Fruit fly (Drosophila melanogaster) whole organism, embryonic: ENCODE measurements around the gene slmb.

Experiments
- CG10654 ChIP-seq: fragments of 200-800 bp; sonication (Bioruptor generic); optimal IDR thresholded peaks from 2 replicates; lab custom pipeline; 2016; ENCODE audit warnings: missing biosample characterization, missing genetic modification characterization
- CG10979 ChIP-seq: fragments of 200-800 bp; sonication (Bioruptor generic); optimal IDR thresholded peaks from 2 replicates; lab custom pipeline; 2018; ENCODE audit warnings: missing biosample characterization, mild to moderate bottlenecking, missing genetic modification characterization, moderate library complexity
- CG11247 ChIP-seq: fragments of 200-800 bp; sonication (Bioruptor generic); IDR thresholded peaks from 2 replicates; pipeline ENCODE4 v1.3.6; 2022; ENCODE audit warnings: missing biosample characterization, missing genetic modification characterization
- CG11723 ChIP-seq: fragments of 200-800 bp; sonication (Bioruptor generic); optimal IDR thresholded peaks from 2 replicates; lab custom pipeline; 2017; ENCODE audit warnings: missing biosample characterization, mild to moderate bottlenecking, missing genetic modification characterization
- CG12659 ChIP-seq: fragments of 200-800 bp; sonication (Bioruptor generic); optimal IDR thresholded peaks from 3 replicates; lab custom pipeline; 2017; ENCODE audit warnings: mild to moderate bottlenecking, missing biosample characterization, missing genetic modification reagents, missing genetic modification characterization
- CG13894 ChIP-seq: fragments of 200-800 bp; sonication (Bioruptor generic); optimal IDR thresholded peaks from 3 replicates; lab custom pipeline; 2018; ENCODE audit warnings: missing biosample characterization, mild to moderate bottlenecking, missing genetic modification characterization, moderate library complexity
- CG14050 ChIP-seq: fragments of 200-800 bp; sonication (Bioruptor generic); IDR thresholded peaks from 3 replicates; pipeline ENCODE4 v1.3.6; 2022; ENCODE audit warnings: missing biosample characterization, missing genetic modification characterization
- CG15269 ChIP-seq: fragments of 200-800 bp; sonication (Bioruptor generic); optimal IDR thresholded peaks from 2 replicates; lab custom pipeline; 2018; ENCODE audit warnings: missing biosample characterization, mild to moderate bottlenecking, missing genetic modification characterization, moderate library complexity
- CG15479 ChIP-seq: fragments of 200-800 bp; sonication (Bioruptor generic); optimal IDR thresholded peaks from 3 replicates; lab custom pipeline; 2019; ENCODE audit warnings: missing biosample characterization, mild to moderate bottlenecking, missing genetic modification characterization, moderate library complexity
- CG15514 ChIP-seq: fragments of 200-800 bp; sonication (Bioruptor generic); optimal IDR thresholded peaks from 3 replicates; lab custom pipeline; 2017; ENCODE audit warnings: missing biosample characterization, missing genetic modification characterization, mild to moderate bottlenecking, moderate library complexity, missing genetic modification reagents
- CG15601 ChIP-seq: fragments of 200-800 bp; sonication (Bioruptor generic); optimal IDR thresholded peaks from 3 replicates; lab custom pipeline; 2019; ENCODE audit warnings: missing biosample characterization, mild to moderate bottlenecking, missing genetic modification characterization, moderate library complexity
- CG15696 ChIP-seq: fragments of 200-800 bp; sonication (Bioruptor generic); optimal IDR thresholded peaks from 2 replicates; lab custom pipeline; 2019; ENCODE audit warnings: missing biosample characterization, mild to moderate bottlenecking, missing genetic modification characterization, moderate library complexity
- CG18476 ChIP-seq: fragments of 200-800 bp; sonication (Bioruptor generic); optimal IDR thresholded peaks from 2 replicates; lab custom pipeline; 2016; ENCODE audit warnings: missing biosample characterization, mild to moderate bottlenecking, missing genetic modification characterization
- CG2120 ChIP-seq: fragments of 200-800 bp; sonication (Bioruptor generic); optimal IDR thresholded peaks from 3 replicates; lab custom pipeline; 2016; ENCODE audit warnings: missing biosample characterization, missing genetic modification characterization
- CG2199 ChIP-seq: fragments of 200-800 bp; sonication (Bioruptor generic); IDR thresholded peaks from 3 replicates; pipeline ENCODE4 v1.3.6; 2022; ENCODE audit warnings: missing biosample characterization, missing genetic modification characterization
- CG32532 ChIP-seq: fragments of 200-800 bp; sonication (Bioruptor generic); IDR thresholded peaks from 2 replicates; pipeline ENCODE4 v1.3.6; 2022; ENCODE audit warnings: missing biosample characterization, missing genetic modification characterization
- CG3995 ChIP-seq: fragments of 200-800 bp; sonication (Bioruptor generic); optimal IDR thresholded peaks from 3 replicates; lab custom pipeline; 2016; ENCODE audit warnings: missing biosample characterization, missing genetic modification characterization
- CG4282 ChIP-seq: fragments of 200-800 bp; sonication (Bioruptor generic); optimal IDR thresholded peaks from 2 replicates; lab custom pipeline; 2016; ENCODE audit warnings: missing biosample characterization, missing genetic modification characterization
- CG5953 ChIP-seq: fragments of 200-800 bp; sonication (Bioruptor generic); IDR thresholded peaks from 2 replicates; pipeline ENCODE4 v1.3.6; 2022; ENCODE audit warnings: missing biosample characterization, missing genetic modification characterization
- CG6272 ChIP-seq: fragments of 200-800 bp; sonication (Bioruptor generic); IDR thresholded peaks from 2 replicates; pipeline ENCODE4 v1.3.6; 2022; ENCODE audit warnings: missing biosample characterization, missing genetic modification characterization
- CG6854 ChIP-seq: fragments of 200-800 bp; sonication (Bioruptor generic); optimal IDR thresholded peaks from 3 replicates; lab custom pipeline; 2017; ENCODE audit warnings: missing biosample characterization, mild to moderate bottlenecking, missing genetic modification characterization
- CG7271 ChIP-seq: fragments of 200-800 bp; sonication (Bioruptor generic); optimal IDR thresholded peaks from 2 replicates; lab custom pipeline; 2018; ENCODE audit warnings: missing biosample characterization, mild to moderate bottlenecking, missing genetic modification characterization, moderate library complexity
- CG8478 ChIP-seq: fragments of >200 bp; optimal IDR thresholded peaks from 2 replicates; lab custom pipeline; 2018
- Dbx ChIP-seq: fragments of 200-800 bp; sonication (Bioruptor generic); IDR thresholded peaks from 3 replicates; pipeline ENCODE4 v1.3.6; 2022; ENCODE audit warnings: missing biosample characterization, missing genetic modification characterization
- Doc3 ChIP-seq: fragments of 200-800 bp; sonication (Bioruptor generic); IDR thresholded peaks from 3 replicates; pipeline ENCODE4 v1.3.6; 2022; ENCODE audit warnings: missing biosample characterization, missing genetic modification characterization; ENCODE audit not compliant: partially characterized antibody
- H2.0 ChIP-seq: fragments of 200-800 bp; sonication (Bioruptor generic); IDR thresholded peaks from 2 replicates; pipeline ENCODE4 v1.3.6; 2022; ENCODE audit warnings: missing biosample characterization, missing genetic modification characterization
- HLH4C ChIP-seq: fragments of 200-800 bp; sonication (Bioruptor generic); IDR thresholded peaks from 3 replicates; pipeline ENCODE4 v1.3.6; 2022; ENCODE audit warnings: missing biosample characterization, missing genetic modification characterization; ENCODE audit not compliant: partially characterized antibody
- Med ChIP-seq: fragments of 200-800 bp; sonication (Bioruptor generic); peaks from one replicate; lab custom pipeline; 2016; ENCODE audit warnings: missing biosample characterization, missing genetic modification characterization, mild to moderate bottlenecking, inconsistent platforms, moderate library complexity
- NFAT ChIP-seq: fragments of 200-800 bp; sonication (Bioruptor generic); IDR thresholded peaks from 2 replicates; pipeline ENCODE4 v1.3.6; 2022; ENCODE audit warnings: missing biosample characterization, missing genetic modification characterization
- PHDP ChIP-seq: fragments of 200-800 bp; sonication (Bioruptor generic); optimal IDR thresholded peaks from 3 replicates; lab custom pipeline; 2018; ENCODE audit warnings: missing biosample characterization, mild to moderate bottlenecking, missing genetic modification characterization, moderate library complexity
- Ravus ChIP-seq: fragments of 200-800 bp; sonication (Bioruptor generic); IDR thresholded peaks from 2 replicates; pipeline ENCODE4 v1.3.6; 2022; ENCODE audit warnings: missing biosample characterization, missing genetic modification characterization
- Sox102F ChIP-seq: fragments of 200-800 bp; sonication (Bioruptor generic); optimal IDR thresholded peaks from 2 replicates; lab custom pipeline; 2018; ENCODE audit warnings: missing biosample characterization, mild to moderate bottlenecking, missing genetic modification characterization, moderate library complexity
- ac ChIP-seq: fragments of 200-800 bp; sonication (Bioruptor generic); optimal IDR thresholded peaks from 3 replicates; lab custom pipeline; 2017; ENCODE audit warnings: missing biosample characterization, mild to moderate bottlenecking, missing genetic modification characterization
- al ChIP-seq: fragments of 200-800 bp; sonication (Bioruptor generic); IDR thresholded peaks from 2 replicates; pipeline ENCODE4 v1.3.6; 2022; ENCODE audit warnings: missing biosample characterization, missing genetic modification characterization
- amos ChIP-seq: fragments of 200-800 bp; sonication (Bioruptor generic); IDR thresholded peaks from 2 replicates; pipeline ENCODE4 v1.3.6; 2022; ENCODE audit warnings: missing biosample characterization, missing genetic modification characterization; ENCODE audit not compliant: partially characterized antibody
- chn ChIP-seq: fragments of 200-800 bp; sonication (Bioruptor generic); optimal IDR thresholded peaks from 2 replicates; lab custom pipeline; 2016; ENCODE audit warnings: missing biosample characterization, missing genetic modification characterization
- dimm ChIP-seq: fragments of 200-800 bp; sonication (Bioruptor generic); IDR thresholded peaks from 2 replicates; pipeline ENCODE4 v1.3.6; 2022; ENCODE audit warnings: missing biosample characterization, missing genetic modification characterization
- dmrt99B ChIP-seq: fragments of 200-800 bp; sonication (Bioruptor generic); optimal IDR thresholded peaks from 2 replicates; lab custom pipeline; 2018; ENCODE audit warnings: missing biosample characterization, mild to moderate bottlenecking, missing genetic modification characterization, moderate library complexity
- emc ChIP-seq: fragments of 200-800 bp; sonication (Bioruptor generic); optimal IDR thresholded peaks from 2 replicates; lab custom pipeline; 2016; ENCODE audit warnings: missing biosample characterization, missing genetic modification characterization
- en ChIP-seq: fragments of 200-800 bp; sonication (Bioruptor generic); optimal IDR thresholded peaks from 2 replicates; lab custom pipeline; 2016; ENCODE audit warnings: missing biosample characterization, missing genetic modification characterization
- fd96Cb ChIP-seq: fragments of 200-800 bp; sonication (Bioruptor generic); optimal IDR thresholded peaks from 2 replicates; lab custom pipeline; 2018; ENCODE audit warnings: missing biosample characterization, mild to moderate bottlenecking, missing genetic modification characterization, moderate library complexity
- hbn ChIP-seq: fragments of 200-800 bp; sonication (Bioruptor generic); IDR thresholded peaks from 2 replicates; pipeline ENCODE4 v1.3.6; 2022; ENCODE audit warnings: missing biosample characterization, missing genetic modification characterization; ENCODE audit not compliant: partially characterized antibody
- nmo ChIP-seq: fragments of 200-800 bp; sonication (Bioruptor generic); optimal IDR thresholded peaks from 2 replicates; lab custom pipeline; 2018; ENCODE audit warnings: missing biosample characterization, mild to moderate bottlenecking, missing genetic modification characterization, moderate library complexity
- oc ChIP-seq: fragments of 200-800 bp; sonication (Bioruptor generic); optimal IDR thresholded peaks from 2 replicates; lab custom pipeline; 2018; ENCODE audit warnings: missing biosample characterization, mild to moderate bottlenecking, missing genetic modification characterization, moderate library complexity
- schlank ChIP-seq: fragments of 200-800 bp; sonication (Bioruptor generic); optimal IDR thresholded peaks from 2 replicates; lab custom pipeline; 2018; ENCODE audit warnings: missing biosample characterization, mild to moderate bottlenecking, missing genetic modification characterization
- scrt ChIP-seq: fragments of 200-800 bp; sonication (Bioruptor generic); optimal IDR thresholded peaks from 2 replicates; lab custom pipeline; 2018; ENCODE audit warnings: missing biosample characterization, mild to moderate bottlenecking, missing genetic modification characterization, moderate library complexity
- sens-2 ChIP-seq: fragments of 200-800 bp; sonication (Bioruptor generic); IDR thresholded peaks from 2 replicates; pipeline ENCODE4 v1.3.6; 2022; ENCODE audit warnings: missing biosample characterization, missing genetic modification characterization
- so ChIP-seq: fragments of 200-800 bp; sonication (Bioruptor generic); IDR thresholded peaks from 3 replicates; pipeline ENCODE4 v1.3.6; 2022; ENCODE audit warnings: missing biosample characterization, missing genetic modification characterization
- sqz ChIP-seq: fragments of 200-800 bp; sonication (Bioruptor generic); optimal IDR thresholded peaks from 3 replicates; lab custom pipeline; 2018; ENCODE audit warnings: missing biosample characterization, mild to moderate bottlenecking, missing genetic modification characterization
- tgo ChIP-seq: fragments of 200-800 bp; sonication (Bioruptor generic); IDR thresholded peaks from 3 replicates; pipeline ENCODE4 v1.3.6; 2022; ENCODE audit warnings: missing biosample characterization, missing genetic modification characterization
- wdn ChIP-seq: fragments of 200-800 bp; sonication (Bioruptor generic); IDR thresholded peaks from 2 replicates; pipeline ENCODE4 v1.3.6; 2022; ENCODE audit warnings: missing biosample characterization, missing genetic modification characterization

The slmb gene

dm6 chr3R:21176663-21177145 lies 49.4 kb upstream of the slmb start (continued):
- TF ChIP-seq NFAT (peak; percentile 47; the same call in 1 of the 2 replicates), en (GFP tag; lab: Kevin White, UChicago) (no peak), scrt (GFP tag; lab: Kevin White, UChicago) (peak; percentile 33), wdn (GFP tag; lab: Robert Waterston, UW) (0 out of 2 replicates have a peak, but pooled peaks have one; percentile 30), CG4282 (no peak), CG5953 (no peak), CG32532 (GFP tag; lab: Robert Waterston, UW) (peak; percentile 72), CG2120 (peak; percentile 26), Doc3 (GFP tag; lab: Robert Waterston, UW) (no peak), CG11723 (GFP tag; lab: Kevin White, UChicago) (peak; percentile 0), Sox102F (GFP tag; lab: Kevin White, UChicago) (peak; percentile 13), oc (tag; lab: Kevin White, UChicago) (peak; percentile 23), sens-2 (GFP tag; lab: Robert Waterston, UW) (no peak), dimm (GFP tag; lab: Robert Waterston, UW) (no peak), CG3995 (no peak), CG18476 (GFP tag; lab: Kevin White, UChicago) (no peak), chn (GFP tag; lab: Kevin White, UChicago) (no peak), Dbx (peak; percentile 46; the same call in 1 of the 3 replicates), al (GFP tag; lab: Robert Waterston, UW) (peak; percentile 41), emc (GFP tag; lab: Kevin White, UChicago) (no peak), CG6854 (GFP tag; lab: Kevin White, UChicago) (peak; percentile 42), CG15696 (tag; lab: Kevin White, UChicago) (peak; percentile 26), sqz (GFP tag; lab: Kevin White, UChicago) (peak; percentile 26), CG8478 (lab: Kevin White, UChicago) (no peak), amos (no peak), schlank (tag; lab: Kevin White, UChicago) (peak; percentile 23), Med (GFP tag; lab: Kevin White, UChicago) (peak; percentile 85), CG10654 (GFP tag; lab: Kevin White, UChicago) (no peak), CG12659 (GFP tag; lab: Kevin White, UChicago) (peak; percentile 23), dmrt99B (tag; lab: Kevin White, UChicago) (peak; percentile 30), PHDP (tag; lab: Kevin White, UChicago) (peak; percentile 9), hbn (no peak), CG2199 (GFP tag; lab: Robert Waterston, UW) (no peak), Ravus (GFP tag; lab: Robert Waterston, UW) (no peak), CG14050 (GFP tag; lab: Robert Waterston, UW) (no peak), ac (no peak), CG6272 (GFP tag; lab: Robert Waterston, UW) (no peak), CG15514 (GFP tag; lab: Kevin White, UChicago) (peak; percentile 11), fd96Cb (tag; lab: Kevin White, UChicago) (no peak), CG11247 (GFP tag; lab: Robert Waterston, UW) (no peak), H2.0 (GFP tag; lab: Robert Waterston, UW) (no peak), CG13894 (tag; lab: Kevin White, UChicago) (peak; percentile 89), CG15601 (tag; lab: Kevin White, UChicago) (peak; percentile 21), nmo (GFP tag; lab: Kevin White, UChicago) (peak; percentile 26), CG7271 (no peak), tgo (GFP tag; lab: Robert Waterston, UW) (0 out of 3 replicates have a peak, but pooled peaks have one; percentile 32), so (GFP tag; lab: Robert Waterston, UW) (no peak), CG15269 (tag; lab: Kevin White, UChicago) (peak; percentile 12), HLH4C (GFP tag; lab: Robert Waterston, UW) (peak; percentile 50; the same call in 1 of the 3 replicates), CG15479 (GFP tag; lab: Kevin White, UChicago) (no peak), CG10979 (tag; lab: Kevin White, UChicago) (peak; percentile 19)
